Fruit fly (Drosophila melanogaster) Kc167 (cell line): Measurements from ENCODE around the gene CG14142.

ENCODE experiments used
- Myc ChIP-seq: fragments of >200 bp; optimal IDR thresholded peaks from 2 replicates; lab custom pipeline; 2017; ENCODE audit warnings: missing external identifiers
- psq ChIP-seq: fragments of >200 bp; optimal IDR thresholded peaks from 2 replicates; lab custom pipeline; 2017; ENCODE audit warnings: missing external identifiers

DNA sequence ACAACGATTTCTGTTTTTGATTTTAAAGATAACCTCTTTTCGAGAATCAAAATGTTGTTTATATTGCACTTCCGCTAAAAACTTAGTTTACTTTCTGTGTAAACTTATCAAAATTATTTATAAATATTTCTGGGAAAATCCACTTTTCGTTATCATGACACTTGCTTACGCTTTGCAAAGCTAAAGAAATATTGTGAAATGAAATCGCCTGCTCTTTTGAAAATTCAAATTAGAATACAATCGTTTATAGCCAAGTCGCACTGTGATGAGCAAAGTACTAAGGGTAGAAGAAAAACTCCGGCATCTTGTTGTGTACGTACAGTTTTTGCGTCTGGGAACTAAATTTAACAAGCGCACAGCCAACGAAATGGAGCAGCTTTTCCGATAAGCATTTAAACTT is 48.9 kb upstream of the CG14142 start:
- TF ChIP-seq psq: no peak
- no peak for TF ChIP-seq Myc (lab: Kevin White, UChicago)
